Worm (Caenorhabditis elegans) whole organism, L3 larva: Measurements from ENCODE around the gene idpa-2.

Experiments
- ama-1 ChIP-seq: fragments of 150-350 bp; optimal IDR thresholded peaks from 2 replicates; lab custom pipeline; 2018
- ceh-28 ChIP-seq: fragments of 150-350 bp; optimal IDR thresholded peaks from 2 replicates; lab custom pipeline; 2014; ENCODE audit warnings: missing biosample characterization, missing genetic modification reagents, missing genetic modification characterization
- egl-27 ChIP-seq: sonication (generic microtip); optimal IDR thresholded peaks from 4 replicates; lab custom pipeline; 2017; ENCODE audit warnings: missing biosample characterization, missing genetic modification reagents, missing genetic modification characterization
- elt-1 ChIP-seq: fragments of 150-350 bp; optimal IDR thresholded peaks from 2 replicates; lab custom pipeline; 2014; ENCODE audit warnings: missing biosample characterization, missing genetic modification characterization
- elt-2 ChIP-seq: sonication (generic microtip); optimal IDR thresholded peaks from 2 replicates; lab custom pipeline; 2016; ENCODE audit warnings: missing genetic modification reagents, mild to moderate bottlenecking, missing genetic modification characterization, missing compliant biosample characterization
- fos-1 ChIP-seq: fragments of 150-350 bp; optimal IDR thresholded peaks from 2 replicates; lab custom pipeline; 2014; ENCODE audit warnings: missing biosample characterization, missing genetic modification characterization
- lin-39 ChIP-seq: fragments of 150-350 bp; optimal IDR thresholded peaks from 2 replicates; lab custom pipeline; 2018; ENCODE audit warnings: missing biosample characterization, missing genetic modification reagents, missing genetic modification characterization
- nhr-237 ChIP-seq: fragments of 150-350 bp; optimal IDR thresholded peaks from 2 replicates; lab custom pipeline; 2014; ENCODE audit warnings: missing biosample characterization, missing genetic modification characterization
- nhr-25 ChIP-seq: sonication (generic microtip); optimal IDR thresholded peaks from 2 replicates; lab custom pipeline; 2017; ENCODE audit warnings: missing biosample characterization, missing genetic modification characterization
- nhr-76 ChIP-seq: fragments of 150-350 bp; sonication (generic microtip); optimal IDR thresholded peaks from 5 replicates; lab custom pipeline; 2014; ENCODE audit warnings: missing biosample characterization, missing genetic modification characterization
- pqm-1 ChIP-seq: fragments of 150-350 bp; optimal IDR thresholded peaks from 2 replicates; lab custom pipeline; 2017; ENCODE audit warnings: missing biosample characterization, missing genetic modification characterization, inconsistent platforms
- snpc-4 ChIP-seq: fragments of 150-350 bp; optimal IDR thresholded peaks from 2 replicates; lab custom pipeline; 2014; ENCODE audit warnings: missing biosample characterization, missing genetic modification characterization
- tbx-2 ChIP-seq: sonication (generic microtip); optimal IDR thresholded peaks from 2 replicates; lab custom pipeline; 2016; ENCODE audit warnings: mild to moderate bottlenecking, missing genetic modification characterization, missing compliant biosample characterization
- unc-62 ChIP-seq: fragments of 150-350 bp; sonication (generic microtip); optimal IDR thresholded peaks from 4 replicates; lab custom pipeline; 2014; ENCODE audit warnings: missing biosample characterization, missing genetic modification reagents, missing genetic modification characterization

DNA sequence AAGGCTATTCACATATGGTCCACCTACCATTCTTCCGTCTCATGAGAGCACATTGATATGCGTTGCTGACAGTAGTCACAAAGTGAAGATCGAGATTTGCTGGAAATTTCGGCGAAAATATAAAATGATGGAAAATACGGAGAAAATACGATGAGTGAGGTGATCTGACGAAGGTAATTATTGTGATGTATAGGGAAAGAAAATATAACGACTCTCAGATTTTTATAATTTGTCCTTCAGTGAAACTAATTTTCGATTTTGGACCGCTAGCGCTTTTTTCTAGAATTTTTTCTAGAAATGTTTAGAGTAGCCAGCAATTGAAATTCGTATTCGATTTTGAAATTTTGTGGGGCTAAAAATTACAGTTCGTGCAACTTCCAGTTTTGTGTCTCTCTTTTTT, 36.6 kb upstream of the idpa-2 start, which contains the start of gene F46C5.2:
- TF ChIP-seq elt-1 (tag; lab: Kevin White, UChicago) (no peak), ceh-28 (tag; lab: Kevin White, UChicago) (no peak), egl-27 (tag; lab: Kevin White, UChicago) (no peak), unc-62 (no peak), nhr-237 (no peak), lin-39 (tag; lab: Kevin White, UChicago) (no peak), nhr-76 (tag; lab: Kevin White, UChicago) (no peak), snpc-4 (no peak), tbx-2 (tag; lab: Kevin White, UChicago) (no peak), nhr-25 (tag; lab: Kevin White, UChicago) (no peak), pqm-1 (tag; lab: Kevin White, UChicago) (no peak), elt-2 (no peak), ama-1 (no peak), fos-1 (tag; lab: Kevin White, UChicago) (no peak)
